Worm (Caenorhabditis elegans): ENCODE data around the gene R09F10.5.

DNA sequence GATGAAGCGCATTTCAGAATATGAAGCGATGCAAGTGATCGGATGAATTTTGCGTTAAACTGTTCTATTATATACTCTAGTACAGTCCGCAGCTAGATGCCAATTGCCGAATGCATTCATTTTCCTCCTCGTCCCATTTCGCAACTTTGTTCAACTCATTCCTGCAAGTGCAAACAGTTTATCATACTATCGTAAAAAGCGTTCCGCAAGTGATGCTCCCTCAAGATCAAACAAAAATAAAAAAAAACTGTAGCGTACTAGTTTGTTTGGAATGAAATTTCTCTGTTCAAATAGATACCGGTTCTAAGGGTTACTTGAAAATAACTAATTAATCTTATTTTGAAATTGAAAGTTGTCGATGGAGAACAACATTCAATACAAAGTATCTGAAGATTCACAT, 13.4 kb upstream of the R09F10.5 start, which contains the start of gene pqn-57:
- TF ChIP-seq ama-1 (optimal IDR thresholded peaks at IDR 0.05): no peak
- no peak for TF ChIP-seq sea-1 (GFP tag; conservative IDR thresholded peaks at IDR 0.05)
- no peak for TF ChIP-seq pes-1 (GFP tag; IDR thresholded peaks at IDR 0.05)
- TF ChIP-seq hmbx-1 (tag; optimal IDR thresholded peaks at IDR 0.05): no peak
- no peak for TF ChIP-seq F13C5.2 (tag; optimal IDR thresholded peaks at IDR 0.05)
- TF ChIP-seq flt-1 (GFP tag; IDR thresholded peaks at IDR 0.05): no peak

Data from whole organism, early embryonic.